Worm (Caenorhabditis elegans): ENCODE measurements around the gene unc-3.

ce11 chrX:14760166-14760565, 13.2 kb upstream of the unc-3 start:
- no peak for TF ChIP-seq aly-2 (tag; optimal IDR thresholded peaks at IDR 0.05)
- no peak for TF ChIP-seq nhr-21 (tag; optimal IDR thresholded peaks at IDR 0.05)
- no peak for TF ChIP-seq lin-13 (GFP tag; optimal IDR thresholded peaks at IDR 0.05)
- TF ChIP-seq ztf-11 (tag; optimal IDR thresholded peaks at IDR 0.05): no peak
- no peak for TF ChIP-seq C34F6.9 (tag; optimal IDR thresholded peaks at IDR 0.05)
